Comparison of ENCODE assay signal across 3 fruit fly cellular contexts in genomic region chr3L:16192561-16193355, dm6.
TF ChIP-seq lines count a peak whose summit lies in the region.

No protein-coding gene starts in this region.

- no peak for TF ChIP-seq CTCF in whole organism, embryonic (GFP tag; optimal IDR thresholded peaks at IDR 0.05; lab: Kevin White, UChicago)

TF ChIP-seq in whole organism, embryonic, 481 proteins besides CTCF, POLR2A, EP300 and RAD21:
- TF ChIP-seq cg (GFP tag; optimal IDR thresholded peaks at IDR 0.05; lab: Kevin White, UChicago) (peak; percentile 1), Sry-δ (GFP tag; optimal IDR thresholded peaks at IDR 0.05; lab: Kevin White, UChicago) (no peak), Trl (optimal IDR thresholded peaks at IDR 0.05; lab: Kevin White, UChicago) (peak in 1 of 2 experiments; percentile 33), Trl (GFP tag; optimal IDR thresholded peaks at IDR 0.05; lab: Kevin White, UChicago) (no peak), CG7372 (GFP tag; IDR thresholded peaks at IDR 0.05; lab: Robert Waterston, UW) (peak; percentile 66; the same call in 1 of the 2 replicates), Hsf (GFP tag; optimal IDR thresholded peaks at IDR 0.05; lab: Kevin White, UChicago) (no peak), otp (GFP tag; IDR thresholded peaks at IDR 0.05; lab: Robert Waterston, UW) (no peak), abd-A (tag; optimal IDR thresholded peaks at IDR 0.05; lab: Kevin White, UChicago) (peak; percentile 86), CG1832 (GFP tag; optimal IDR thresholded peaks at IDR 0.05; lab: Kevin White, UChicago) (peak; percentile 3), unc-4 (GFP tag; IDR thresholded peaks at IDR 0.05; lab: Robert Waterston, UW; ENCODE audit: partially characterized antibody) (no peak), Nf-YB (GFP tag; optimal IDR thresholded peaks at IDR 0.05; lab: Kevin White, UChicago) (no peak), CG10543 (GFP tag; optimal IDR thresholded peaks at IDR 0.05; lab: Kevin White, UChicago) (peak; percentile 3), bbx (GFP tag; IDR thresholded peaks at IDR 0.05; lab: Robert Waterston, UW; ENCODE audit: partially characterized antibody) (no peak), ken (GFP tag; IDR thresholded peaks at IDR 0.05; lab: Robert Waterston, UW) (no peak), Xbp1 (GFP tag; optimal IDR thresholded peaks at IDR 0.05; lab: Kevin White, UChicago) (no peak), MTF-1 (GFP tag; optimal IDR thresholded peaks at IDR 0.05; lab: Kevin White, UChicago; ENCODE audit: borderline replicate concordance) (no peak), phol (tag; optimal IDR thresholded peaks at IDR 0.05; lab: Kevin White, UChicago) (no peak), gcm2 (GFP tag; optimal IDR thresholded peaks at IDR 0.05; lab: Kevin White, UChicago) (no peak), kni (GFP tag; optimal IDR thresholded peaks at IDR 0.05; lab: Kevin White, UChicago) (no peak), sd (tag; optimal IDR thresholded peaks at IDR 0.05; lab: Kevin White, UChicago) (peak; percentile 8), Aef1 (GFP tag; IDR thresholded peaks at IDR 0.05; lab: Robert Waterston, UW) (no peak), CG13894 (tag; optimal IDR thresholded peaks at IDR 0.05; lab: Kevin White, UChicago) (peak; percentile 50), CG9437 (GFP tag; optimal IDR thresholded peaks at IDR 0.05; lab: Kevin White, UChicago) (peak; percentile 72), CG10321 (GFP tag; IDR thresholded peaks at IDR 0.05; lab: Robert Waterston, UW) (no peak), p53 (GFP tag; optimal IDR thresholded peaks at IDR 0.05; lab: Kevin White, UChicago) (no peak), CG7928 (GFP tag; optimal IDR thresholded peaks at IDR 0.05; lab: Kevin White, UChicago) (no peak), Med (GFP tag; lab: Kevin White, UChicago) (peak; percentile 72), sug (tag; optimal IDR thresholded peaks at IDR 0.05; lab: Kevin White, UChicago) (no peak)

TF ChIP-seq in whole organism, pupa, 21 proteins besides CTCF, POLR2A, EP300 and RAD21:
- TF ChIP-seq CG17806 (tag; optimal IDR thresholded peaks at IDR 0.05; lab: Kevin White, UChicago) (no peak), CG13204 (GFP tag; optimal IDR thresholded peaks at IDR 0.05; lab: Kevin White, UChicago) (peak; percentile 20), rn (GFP tag; IDR thresholded peaks at IDR 0.05; lab: Robert Waterston, UW) (no peak), CG15710 (tag; optimal IDR thresholded peaks at IDR 0.05; lab: Kevin White, UChicago) (no peak), D1 (tag; optimal IDR thresholded peaks at IDR 0.05; lab: Kevin White, UChicago) (no peak), CG10348 (GFP tag; IDR thresholded peaks at IDR 0.05; lab: Robert Waterston, UW) (no peak), EcR (GFP tag; optimal IDR thresholded peaks at IDR 0.05; lab: Kevin White, UChicago) (no peak), CG32121 (GFP tag; IDR thresholded peaks at IDR 0.05; lab: Robert Waterston, UW) (no peak)

TF ChIP-seq in whole organism, wandering third instar larva, 38 proteins besides CTCF, POLR2A, EP300 and RAD21:
- TF ChIP-seq Sp1 (GFP tag; optimal IDR thresholded peaks at IDR 0.05; lab: Kevin White, UChicago) (no peak), N (GFP tag; optimal IDR thresholded peaks at IDR 0.05; lab: Kevin White, UChicago) (no peak), HLH106 (tag; optimal IDR thresholded peaks at IDR 0.05; lab: Kevin White, UChicago) (peak; percentile 5)
